Fruit fly (Drosophila melanogaster) whole organism, embryonic: ENCODE measurements around the gene Actbeta.
A peak's percentile ranks its signal among the peaks of the same experiment; 100 is the strongest.

ENCODE experiments used
- Aef1 ChIP-seq: fragments of 200-800 bp; sonication (Bioruptor generic); IDR thresholded peaks from 3 replicates; pipeline ENCODE4 v1.3.6; 2022; ENCODE audit warnings: missing biosample characterization, missing genetic modification characterization
- Antp ChIP-seq: fragments of 200-800 bp; sonication (Bioruptor generic); optimal IDR thresholded peaks from 3 replicates; lab custom pipeline; 2016; ENCODE audit warnings: missing biosample characterization, missing genetic modification characterization
- B-H1 ChIP-seq: fragments of 200-800 bp; sonication (Bioruptor generic); IDR thresholded peaks from 3 replicates; pipeline ENCODE4 v1.3.6; 2022; ENCODE audit warnings: missing biosample characterization, missing genetic modification characterization
- B-H2 ChIP-seq: fragments of 200-800 bp; sonication (Bioruptor generic); optimal IDR thresholded peaks from 2 replicates; lab custom pipeline; 2018; ENCODE audit warnings: missing biosample characterization, mild to moderate bottlenecking, missing genetic modification characterization
- Bdp1 ChIP-seq: fragments of 200-800 bp; sonication (Bioruptor generic); optimal IDR thresholded peaks from 3 replicates; lab custom pipeline; 2016; ENCODE audit warnings: missing biosample characterization, missing genetic modification characterization
- CG10543 ChIP-seq: fragments of 200-800 bp; sonication (Bioruptor generic); optimal IDR thresholded peaks from 3 replicates; lab custom pipeline; 2017; ENCODE audit warnings: missing biosample characterization, mild to moderate bottlenecking, missing genetic modification characterization, moderate library complexity
- CG10654 ChIP-seq: fragments of 200-800 bp; sonication (Bioruptor generic); optimal IDR thresholded peaks from 2 replicates; lab custom pipeline; 2016; ENCODE audit warnings: missing biosample characterization, missing genetic modification characterization
- CG15479 ChIP-seq: fragments of 200-800 bp; sonication (Bioruptor generic); optimal IDR thresholded peaks from 3 replicates; lab custom pipeline; 2019; ENCODE audit warnings: missing biosample characterization, mild to moderate bottlenecking, missing genetic modification characterization, moderate library complexity
- CG1603 ChIP-seq: fragments of 200-800 bp; sonication (Bioruptor generic); optimal IDR thresholded peaks from 2 replicates; lab custom pipeline; 2019; ENCODE audit warnings: missing biosample characterization, mild to moderate bottlenecking, missing genetic modification characterization, moderate library complexity
- CG16779 ChIP-seq: fragments of 200-800 bp; sonication (Bioruptor generic); IDR thresholded peaks from 2 replicates; pipeline ENCODE4 v1.3.6; 2022; ENCODE audit warnings: missing biosample characterization, missing genetic modification characterization
- CG17186 ChIP-seq: fragments of 200-800 bp; sonication (Bioruptor generic); optimal IDR thresholded peaks from 3 replicates; lab custom pipeline; 2017; ENCODE audit warnings: missing biosample characterization, missing genetic modification reagents, missing genetic modification characterization
- CG2875 ChIP-seq: fragments of 200-800 bp; sonication (Bioruptor generic); optimal IDR thresholded peaks from 2 replicates; lab custom pipeline; 2017; ENCODE audit warnings: missing biosample characterization, mild to moderate bottlenecking, missing genetic modification characterization, missing genetic modification reagents
- CG31441 ChIP-seq: fragments of 200-800 bp; sonication (Bioruptor generic); IDR thresholded peaks from 2 replicates; pipeline ENCODE4 v1.3.6; 2022; ENCODE audit warnings: missing biosample characterization, missing genetic modification characterization
- CG3163 ChIP-seq: fragments of 200-800 bp; sonication (Bioruptor generic); optimal IDR thresholded peaks from 3 replicates; lab custom pipeline; 2016; ENCODE audit warnings: missing biosample characterization, missing genetic modification characterization
- CG34422 ChIP-seq: fragments of 200-800 bp; sonication (Bioruptor generic); IDR thresholded peaks from 3 replicates; pipeline ENCODE4 v1.3.6; 2022; ENCODE audit warnings: missing biosample characterization, missing genetic modification characterization
- CG3847 ChIP-seq: fragments of 200-800 bp; sonication (Bioruptor generic); IDR thresholded peaks from 2 replicates; pipeline ENCODE4 v1.3.6; 2022; ENCODE audit warnings: missing biosample characterization, missing genetic modification characterization
- CG4707 ChIP-seq: fragments of 200-800 bp; sonication (Bioruptor generic); optimal IDR thresholded peaks from 2 replicates; lab custom pipeline; 2018; ENCODE audit warnings: missing biosample characterization, mild to moderate bottlenecking, missing genetic modification characterization, moderate library complexity
- CG4730 ChIP-seq: fragments of 200-800 bp; sonication (Bioruptor generic); IDR thresholded peaks from 2 replicates; pipeline ENCODE4 v1.3.6; 2022; ENCODE audit warnings: missing biosample characterization, missing genetic modification characterization
- CG6683 ChIP-seq: fragments of 200-800 bp; sonication (Bioruptor generic); optimal IDR thresholded peaks from 2 replicates; lab custom pipeline; 2017; ENCODE audit warnings: missing biosample characterization, mild to moderate bottlenecking, missing genetic modification characterization, missing genetic modification reagents
- CG6689 ChIP-seq: fragments of 200-800 bp; sonication (Bioruptor generic); IDR thresholded peaks from 2 replicates; pipeline ENCODE4 v1.3.6; 2022; ENCODE audit warnings: missing biosample characterization, missing genetic modification characterization
- CHES-1-like ChIP-seq: fragments of 200-800 bp; sonication (Bioruptor generic); optimal IDR thresholded peaks from 2 replicates; lab custom pipeline; 2016; ENCODE audit warnings: missing biosample characterization, missing genetic modification characterization
- D19B ChIP-seq: fragments of 200-800 bp; sonication (Bioruptor generic); optimal IDR thresholded peaks from 2 replicates; lab custom pipeline; 2017; ENCODE audit warnings: missing biosample characterization, mild to moderate bottlenecking, missing genetic modification characterization
- Dek ChIP-seq: fragments of 200-800 bp; sonication (Bioruptor generic); optimal IDR thresholded peaks from 3 replicates; lab custom pipeline; 2019; ENCODE audit warnings: missing biosample characterization, mild to moderate bottlenecking, missing genetic modification characterization, moderate library complexity
- ERR ChIP-seq: fragments of 200-800 bp; sonication (Bioruptor generic); optimal IDR thresholded peaks from 2 replicates; lab custom pipeline; 2016; ENCODE audit warnings: missing biosample characterization, missing genetic modification characterization
- Fer3 ChIP-seq: fragments of 200-800 bp; sonication (Bioruptor generic); optimal IDR thresholded peaks from 2 replicates; lab custom pipeline; 2018; ENCODE audit warnings: missing biosample characterization, mild to moderate bottlenecking, missing genetic modification characterization, moderate library complexity
- Gug ChIP-seq: fragments of 200-800 bp; sonication (Bioruptor generic); IDR thresholded peaks from 4 replicates; pipeline ENCODE4 v1.3.6; 2022; ENCODE audit warnings: missing biosample characterization, missing genetic modification characterization
- Mad ChIP-seq: fragments of 200-800 bp; sonication (Bioruptor generic); optimal IDR thresholded peaks from 2 replicates; lab custom pipeline; 2016; ENCODE audit warnings: missing biosample characterization, missing genetic modification characterization
- Med ChIP-seq: fragments of 200-800 bp; sonication (Bioruptor generic); peaks from one replicate; lab custom pipeline; 2016; ENCODE audit warnings: missing biosample characterization, missing genetic modification characterization, mild to moderate bottlenecking, inconsistent platforms, moderate library complexity
- NC2α ChIP-seq: fragments of 200-800 bp; sonication (Bioruptor generic); optimal IDR thresholded peaks from 2 replicates; lab custom pipeline; 2016; ENCODE audit warnings: missing biosample characterization, missing genetic modification characterization
- Rfx ChIP-seq: fragments of 200-800 bp; sonication (Bioruptor generic); IDR thresholded peaks from 2 replicates; pipeline ENCODE4 v1.3.6; 2022; ENCODE audit warnings: missing biosample characterization, missing genetic modification characterization
- Rx ChIP-seq: fragments of 200-800 bp; sonication (Bioruptor generic); IDR thresholded peaks from 2 replicates; pipeline ENCODE4 v1.3.6; 2022; ENCODE audit warnings: missing biosample characterization, missing genetic modification characterization
- Sin3A ChIP-seq: fragments of >200 bp; optimal IDR thresholded peaks from 2 replicates; lab custom pipeline; 2018
- Sox100B ChIP-seq: fragments of 200-800 bp; sonication (Bioruptor generic); optimal IDR thresholded peaks from 3 replicates; lab custom pipeline; 2018; ENCODE audit warnings: missing biosample characterization, mild to moderate bottlenecking, missing genetic modification characterization
- Trl ChIP-seq, 3 experiments: fragments of >200 bp in 2 of 3; fragments of 200-800 bp in 1 of 3; sonication (Bioruptor generic) in 1 of 3; optimal IDR thresholded peaks; 2 replicates in 1 of 3; 3 replicates in 2 of 3; lab custom pipeline; 2016 to 2017; ENCODE audit warnings: missing biosample characterization in 1 of 3, missing genetic modification characterization in 1 of 3
- dysf ChIP-seq: fragments of 200-800 bp; sonication (Bioruptor generic); IDR thresholded peaks from 3 replicates; pipeline ENCODE4 v1.3.6; 2022; ENCODE audit warnings: missing biosample characterization, missing genetic modification characterization
- insv ChIP-seq, 2 experiments: fragments of 200-800 bp; sonication (Bioruptor generic); optimal IDR thresholded peaks; 3 replicates each; lab custom pipeline; 2016 to 2018; ENCODE audit warnings: missing biosample characterization in 2 of 2, missing genetic modification characterization in 2 of 2
- lbe ChIP-seq: fragments of 200-800 bp; sonication (Bioruptor generic); optimal IDR thresholded peaks from 2 replicates; lab custom pipeline; 2016; ENCODE audit warnings: missing biosample characterization, mild to moderate bottlenecking, missing genetic modification characterization
- lola ChIP-seq, 3 experiments: fragments of >200 bp in 2 of 3; fragments of 200-800 bp in 1 of 3; sonication (Bioruptor generic) in 1 of 3; optimal IDR thresholded peaks; 2 replicates each; lab custom pipeline; 2017 to 2019; ENCODE audit warnings: missing biosample characterization in 3 of 3, missing genetic modification characterization in 3 of 3, mild to moderate bottlenecking in 1 of 3, moderate library complexity in 1 of 3
- nau ChIP-seq: fragments of 200-800 bp; sonication (Bioruptor generic); optimal IDR thresholded peaks from 3 replicates; lab custom pipeline; 2017; ENCODE audit warnings: missing biosample characterization, mild to moderate bottlenecking, missing genetic modification characterization, missing genetic modification reagents
- nerfin-2 ChIP-seq: fragments of 200-800 bp; sonication (Bioruptor generic); IDR thresholded peaks from 2 replicates; pipeline ENCODE4 v1.3.6; 2022; ENCODE audit warnings: missing biosample characterization, missing genetic modification characterization; ENCODE audit not compliant: partially characterized antibody
- odd ChIP-seq: fragments of 200-800 bp; sonication (Bioruptor generic); optimal IDR thresholded peaks from 2 replicates; lab custom pipeline; 2017; ENCODE audit warnings: missing biosample characterization, mild to moderate bottlenecking, missing genetic modification characterization
- org-1 ChIP-seq: fragments of 200-800 bp; sonication (Bioruptor generic); optimal IDR thresholded peaks from 2 replicates; lab custom pipeline; 2017; ENCODE audit warnings: missing biosample characterization, missing genetic modification characterization
- phol ChIP-seq: fragments of 200-800 bp; sonication (Bioruptor generic); optimal IDR thresholded peaks from 3 replicates; lab custom pipeline; 2018; ENCODE audit warnings: missing biosample characterization, mild to moderate bottlenecking, missing genetic modification characterization, moderate library complexity
- schlank ChIP-seq: fragments of 200-800 bp; sonication (Bioruptor generic); optimal IDR thresholded peaks from 2 replicates; lab custom pipeline; 2018; ENCODE audit warnings: missing biosample characterization, mild to moderate bottlenecking, missing genetic modification characterization
- sd ChIP-seq: fragments of 200-800 bp; sonication (Bioruptor generic); optimal IDR thresholded peaks from 3 replicates; lab custom pipeline; 2018; ENCODE audit warnings: missing biosample characterization, mild to moderate bottlenecking, missing genetic modification characterization, moderate library complexity
- tap ChIP-seq: fragments of 200-800 bp; optimal IDR thresholded peaks from 3 replicates; lab custom pipeline; 2019; ENCODE audit warnings: missing biosample characterization, mild to moderate bottlenecking, missing genetic modification characterization, moderate library complexity
- ttk ChIP-seq: fragments of 200-800 bp; sonication (Bioruptor generic); IDR thresholded peaks from 2 replicates; pipeline ENCODE4 v2.1.2; 2022; ENCODE audit warnings: missing biosample characterization, missing genetic modification characterization
- unpg ChIP-seq: fragments of 200-800 bp; sonication (Bioruptor generic); optimal IDR thresholded peaks from 3 replicates; lab custom pipeline; 2018; ENCODE audit warnings: missing biosample characterization, mild to moderate bottlenecking, missing genetic modification characterization, moderate library complexity
- vvl ChIP-seq: fragments of 200-800 bp; sonication (Bioruptor generic); IDR thresholded peaks from 2 replicates; pipeline ENCODE4 v1.3.6; 2022; ENCODE audit warnings: missing biosample characterization, missing genetic modification characterization
- wor ChIP-seq: fragments of 200-800 bp; sonication (Bioruptor generic); IDR thresholded peaks from 2 replicates; pipeline ENCODE4 v1.3.6; 2022; ENCODE audit warnings: missing biosample characterization, missing genetic modification characterization
- zfh1 ChIP-seq: fragments of 200-800 bp; sonication (Bioruptor generic); IDR thresholded peaks from 3 replicates; pipeline ENCODE4 v1.3.6; 2022; ENCODE audit warnings: missing biosample characterization, missing genetic modification characterization
- zfh2 ChIP-seq: fragments of 200-800 bp; sonication (Bioruptor generic); optimal IDR thresholded peaks from 2 replicates; lab custom pipeline; 2016; ENCODE audit warnings: missing biosample characterization, missing genetic modification characterization

Actbeta gene

dm6 chr4:1053653-1054163 lies 30.9 kb downstream of the Actbeta start, which contains the start of gene CaMKII (continued):
- no peak for TF ChIP-seq Dek (tag; lab: Kevin White, UChicago)
- no peak for TF ChIP-seq lbe
- TF ChIP-seq wor (GFP tag; lab: Robert Waterston, UW) = no peak
- TF ChIP-seq unpg (GFP tag; lab: Kevin White, UChicago) = peak; percentile 42
- no peak for TF ChIP-seq CG34422
- no peak for TF ChIP-seq CHES-1-like (GFP tag; lab: Kevin White, UChicago)
- peak; percentile 32 for TF ChIP-seq phol (tag; lab: Kevin White, UChicago)
- TF ChIP-seq org-1 (GFP tag; lab: Kevin White, UChicago) = no peak
- TF ChIP-seq Rx (GFP tag; lab: Robert Waterston, UW) = no peak
- TF ChIP-seq NC2α (GFP tag; lab: Kevin White, UChicago) = no peak
- TF ChIP-seq nau = no peak
- TF ChIP-seq CG16779 = no peak
- TF ChIP-seq CG10654 (GFP tag; lab: Kevin White, UChicago) = peak; percentile 10
- no peak for TF ChIP-seq D19B
- TF ChIP-seq B-H2 (GFP tag; lab: Kevin White, UChicago) = no peak
- TF ChIP-seq Sox100B (GFP tag; lab: Kevin White, UChicago) = peak; percentile 21
- no peak for TF ChIP-seq CG3163 (GFP tag; lab: Kevin White, UChicago)
- TF ChIP-seq CG6683 = no peak
- TF ChIP-seq tap (tag; lab: Kevin White, UChicago) = peak; percentile 9
- no peak; the same call in 1 of the 2 replicates for TF ChIP-seq CG6689 (GFP tag; lab: Robert Waterston, UW)
- TF ChIP-seq Antp (GFP tag; lab: Kevin White, UChicago) = no peak
- TF ChIP-seq lola (GFP tag; optimal IDR thresholded peaks at IDR 0.05; lab: Kevin White, UChicago) = no peak
- TF ChIP-seq zfh2 (GFP tag; lab: Kevin White, UChicago) = no peak
- TF ChIP-seq Bdp1 = no peak
- no peak for TF ChIP-seq ttk
- TF ChIP-seq CG10543 (GFP tag; lab: Kevin White, UChicago) = no peak
- TF ChIP-seq Trl (optimal IDR thresholded peaks at IDR 0.05; lab: Kevin White, UChicago) = no peak
- no peak for TF ChIP-seq Trl (GFP tag; optimal IDR thresholded peaks at IDR 0.05; lab: Kevin White, UChicago)
- TF ChIP-seq nerfin-2 (GFP tag; lab: Robert Waterston, UW) = no peak
- TF ChIP-seq schlank = no peak
- TF ChIP-seq dysf (GFP tag; lab: Robert Waterston, UW) = no peak; the same call in 2 of the 3 replicates
- TF ChIP-seq insv (GFP tag; optimal IDR thresholded peaks at IDR 0.05; lab: Kevin White, UChicago) = no peak
- peak; percentile 17 for TF ChIP-seq odd (GFP tag; lab: Kevin White, UChicago)
- TF ChIP-seq CG15479 (GFP tag; lab: Kevin White, UChicago) = no peak
- TF ChIP-seq Med (GFP tag; lab: Kevin White, UChicago) = peak; percentile 67
- TF ChIP-seq Fer3 (tag; lab: Kevin White, UChicago) = peak; percentile 22
- TF ChIP-seq B-H1 (GFP tag; lab: Robert Waterston, UW) = no peak
- no peak for TF ChIP-seq Gug (GFP tag; lab: Robert Waterston, UW)
- TF ChIP-seq Mad = no peak
- no peak for TF ChIP-seq CG1603 (tag; lab: Kevin White, UChicago)
- TF ChIP-seq CG17186 (GFP tag; lab: Kevin White, UChicago) = no peak
- no peak for TF ChIP-seq Sin3A (lab: Kevin White, UChicago)
- no peak for TF ChIP-seq sd (tag; lab: Kevin White, UChicago)
- TF ChIP-seq CG2875 (GFP tag; lab: Kevin White, UChicago) = peak; percentile 12
- TF ChIP-seq CG4707 (GFP tag; lab: Kevin White, UChicago) = no peak
- no peak for TF ChIP-seq CG3847 (GFP tag; lab: Robert Waterston, UW)
- no peak for TF ChIP-seq Rfx (GFP tag; lab: Robert Waterston, UW)
- TF ChIP-seq ERR (GFP tag; lab: Kevin White, UChicago) = no peak
- TF ChIP-seq CG4730 (GFP tag; lab: Robert Waterston, UW) = no peak
- no peak for TF ChIP-seq CG31441
- TF ChIP-seq zfh1 (GFP tag; lab: Robert Waterston, UW) = no peak
- TF ChIP-seq Aef1 (GFP tag; lab: Robert Waterston, UW) = no peak
- TF ChIP-seq vvl = no peak
